Worm (Caenorhabditis elegans): ENCODE data around the gene irld-63.

ce11 chrII:2927533-2927932 lies 3.0 kb upstream of the irld-63 start, which contains the start of the genes ZK355.3 and ZK355.8:
- TF ChIP-seq pros-1 (tag; optimal IDR thresholded peaks at IDR 0.05) (no peak), pqm-1 (tag; optimal IDR thresholded peaks at IDR 0.05) (no peak), ttx-3 (tag; optimal IDR thresholded peaks at IDR 0.05) (no peak), gmeb-2 (tag; optimal IDR thresholded peaks at IDR 0.05) (no peak)
